Fruit fly (Drosophila melanogaster): ENCODE data around the gene Hyls1.
A peak's percentile ranks its signal among the peaks of the same experiment; 100 is the strongest.

Gene Hyls1

dm6 chr2L:16310648-16311047 is 41.8 kb downstream of the Hyls1 start, which contains the start of the genes cni and fzy:
cni (minus strand) TSS chr2L:16310726.
fzy (plus strand) TSS chr2L:16310956.
- TF ChIP-seq noc (tag; optimal IDR thresholded peaks at IDR 0.05): no peak

- peak; percentile 74 for TF ChIP-seq noc (tag; optimal IDR thresholded peaks at IDR 0.05)
Measured at dm6 chr2L:16307026-16307703, 45.3 kb downstream of the Hyls1 start, which contains the start of the genes CG5861 and Syx5. CG5861 (minus strand) TSS chr2L:16307298. Syx5 (plus strand) TSS chr2L:16307346.

dm6 chr2L:16302773-16303279 is 49.6 kb downstream of the Hyls1 start, which contains the start of gene GMF:
GMF (minus strand) TSS chr2L:16302954.
- TF ChIP-seq noc (tag; optimal IDR thresholded peaks at IDR 0.05): peak; percentile 44

dm6 chr2L:16299466-16300311 is 52.7 kb downstream of the Hyls1 start, which contains the start of the genes heix and CG17328:
heix (minus strand) TSS chr2L:16299858.
CG17328 (plus strand) TSS chr2L:16299943.
- TF ChIP-seq noc (tag; optimal IDR thresholded peaks at IDR 0.05): no peak

- TF ChIP-seq noc (tag; optimal IDR thresholded peaks at IDR 0.05): no peak
Measured at dm6 chr2L:16293703-16294233, 58.7 kb downstream of the Hyls1 start, which contains the start of gene Cyp303a1. Cyp303a1 (plus strand) TSS chr2L:16294183.

- TF ChIP-seq noc (tag; optimal IDR thresholded peaks at IDR 0.05): no peak
Measured at dm6 chr2L:16292975-16293501, 59.4 kb downstream of the Hyls1 start, which contains the start of gene CG13258. CG13258 (minus strand) TSS chr2L:16293025.
